Worm (Caenorhabditis elegans): ENCODE measurements around the gene far-1.

far-1 gene

ce11 chrIII:9072704-9073103 lies 8.3 kb downstream of the far-1 start:
- no peak for TF ChIP-seq ztf-11 (tag; optimal IDR thresholded peaks at IDR 0.05)
- TF ChIP-seq nfya-1 (tag; optimal IDR thresholded peaks at IDR 0.05; ENCODE audit: insufficient read depth), result no peak
- TF ChIP-seq lin-15B (tag; optimal IDR thresholded peaks at IDR 0.05), result no peak
- no peak for TF ChIP-seq tbx-2 (tag; optimal IDR thresholded peaks at IDR 0.05)
- TF ChIP-seq nhr-76 (tag; optimal IDR thresholded peaks at IDR 0.05), result no peak
- TF ChIP-seq elt-3 (tag; optimal IDR thresholded peaks at IDR 0.05), result no peak
- TF ChIP-seq ceh-82 (tag; optimal IDR thresholded peaks at IDR 0.05), result no peak
- TF ChIP-seq ZK546.5 (tag; optimal IDR thresholded peaks at IDR 0.05), result no peak
- TF ChIP-seq mml-1 (tag; optimal IDR thresholded peaks at IDR 0.05), result no peak

DNA sequence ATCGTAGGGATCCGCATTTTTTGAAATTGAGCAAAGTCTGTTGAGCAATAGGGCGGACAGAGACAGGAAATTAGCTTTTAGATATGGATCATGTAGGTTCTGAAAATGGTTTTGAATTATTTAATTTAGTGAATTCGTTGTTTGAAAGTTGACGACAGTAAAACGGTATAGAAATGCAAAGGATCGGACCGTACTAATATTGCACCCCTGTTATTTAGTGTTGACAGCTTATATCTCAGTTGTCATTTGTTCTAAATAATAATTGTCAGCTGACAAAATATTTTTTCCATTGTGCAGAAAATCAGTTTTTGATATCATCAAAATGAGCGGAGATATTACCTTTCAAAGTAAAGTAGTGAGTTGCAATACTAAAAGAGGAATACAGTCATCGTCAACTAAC lies 9.6 kb downstream of the far-1 start, which contains the start of gene lin-12:
Gene lin-12 (minus strand): TSS at position 101 of the 400 bp plus-strand sequence.
- TF ChIP-seq ceh-82 (tag; optimal IDR thresholded peaks at IDR 0.05) (no peak), ceh-28 (tag; optimal IDR thresholded peaks at IDR 0.05) (no peak), nhr-76 (tag; optimal IDR thresholded peaks at IDR 0.05) (no peak), skn-1 (tag; optimal IDR thresholded peaks at IDR 0.05) (no peak), daf-12 (tag; optimal IDR thresholded peaks at IDR 0.05) (no peak), nhr-43 (tag; optimal IDR thresholded peaks at IDR 0.05; ENCODE audit: poor library complexity, severe bottlenecking) (no peak), ama-1 (optimal IDR thresholded peaks at IDR 0.05) (no peak), fkh-10 (GFP tag; optimal IDR thresholded peaks at IDR 0.05) (no peak)

- TF ChIP-seq pha-4 (tag; optimal IDR thresholded peaks at IDR 0.05) (no peak), pqm-1 (tag; optimal IDR thresholded peaks at IDR 0.05) (peak; percentile 4), ceh-9 (tag; optimal IDR thresholded peaks at IDR 0.05) (no peak), elt-2 (tag; optimal IDR thresholded peaks at IDR 0.05) (peak; percentile 55), nhr-67 (tag; optimal IDR thresholded peaks at IDR 0.05) (no peak)
Observed at ce11 chrIII:9069712-9070111, 11.3 kb downstream of the far-1 start.

- TF ChIP-seq ama-1 (optimal IDR thresholded peaks at IDR 0.05) (peak; percentile 17), fos-1 (tag; optimal IDR thresholded peaks at IDR 0.05) (peak; percentile 38), nfya-1 (tag; optimal IDR thresholded peaks at IDR 0.05; ENCODE audit: insufficient read depth) (no peak), nhr-43 (tag; optimal IDR thresholded peaks at IDR 0.05; ENCODE audit: poor library complexity, severe bottlenecking) (no peak), elt-2 (tag; optimal IDR thresholded peaks at IDR 0.05) (peak; percentile 17), pha-4 (tag; optimal IDR thresholded peaks at IDR 0.05) (peak; percentile 3), nhr-77 (tag; optimal IDR thresholded peaks at IDR 0.05) (peak; percentile 50), unc-62 (GFP tag; optimal IDR thresholded peaks at IDR 0.05) (no peak), pqm-1 (tag; optimal IDR thresholded peaks at IDR 0.05) (no peak), egl-27 (tag; optimal IDR thresholded peaks at IDR 0.05) (no peak)
Observed at ce11 chrIII:9060267-9060666, 20.7 kb downstream of the far-1 start.

DNA sequence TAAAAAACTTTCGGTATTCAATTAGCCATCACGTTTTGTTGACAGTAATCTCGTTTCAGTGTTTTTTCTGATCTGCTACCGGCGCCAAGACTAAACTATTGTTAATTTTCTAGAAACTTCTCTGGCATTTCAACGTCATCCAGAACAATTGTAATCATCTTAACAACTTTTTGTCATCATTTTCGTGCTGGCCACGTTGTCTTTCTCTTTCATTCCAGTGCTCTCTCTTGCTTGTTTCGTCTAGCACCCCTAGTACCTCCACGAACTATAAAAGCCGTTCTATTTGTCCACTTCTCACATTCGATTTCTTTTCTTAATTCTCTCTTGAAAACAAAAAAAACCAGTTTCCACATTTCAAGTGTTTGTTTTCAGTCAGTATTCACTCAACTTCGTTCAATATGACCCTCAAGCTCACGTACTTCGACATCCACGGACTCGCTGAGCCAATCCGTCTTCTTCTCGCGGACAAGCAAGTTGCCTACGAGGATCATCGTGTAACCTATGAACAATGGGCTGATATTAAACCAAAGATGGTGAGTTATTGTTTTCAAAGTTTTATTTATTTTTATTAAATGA lies 21.9 kb downstream of the far-1 start, which contains the start of gene gst-1:
Gene gst-1 (plus strand): TSS at position 373 of the 576 bp plus-strand sequence.
- TF ChIP-seq pha-4 (tag; optimal IDR thresholded peaks at IDR 0.05) (peak; percentile 66), ceh-82 (tag; optimal IDR thresholded peaks at IDR 0.05) (no peak), R02D3.7 (tag; optimal IDR thresholded peaks at IDR 0.05) (no peak), nhr-67 (tag; optimal IDR thresholded peaks at IDR 0.05) (no peak), elt-3 (tag; optimal IDR thresholded peaks at IDR 0.05) (no peak), nhr-12 (tag; optimal IDR thresholded peaks at IDR 0.05) (no peak), lin-39 (tag; optimal IDR thresholded peaks at IDR 0.05) (no peak), fkh-2 (tag; optimal IDR thresholded peaks at IDR 0.05) (no peak), nfya-1 (tag; optimal IDR thresholded peaks at IDR 0.05; ENCODE audit: insufficient read depth) (peak; percentile 38), lsy-12 (tag; optimal IDR thresholded peaks at IDR 0.05) (peak; percentile 11), jun-1 (tag; optimal IDR thresholded peaks at IDR 0.05) (no peak), daf-12 (tag; optimal IDR thresholded peaks at IDR 0.05) (no peak), ztf-4 (tag; optimal IDR thresholded peaks at IDR 0.05) (no peak), snpc-4 (tag; optimal IDR thresholded peaks at IDR 0.05) (no peak), ama-1 (optimal IDR thresholded peaks at IDR 0.05) (peak; percentile 60), ceh-16 (tag; optimal IDR thresholded peaks at IDR 0.05) (no peak), unc-39 (tag; optimal IDR thresholded peaks at IDR 0.05) (no peak), sea-2 (GFP tag; optimal IDR thresholded peaks at IDR 0.05) (no peak), aly-2 (tag; optimal IDR thresholded peaks at IDR 0.05) (no peak), hmg-11 (tag; optimal IDR thresholded peaks at IDR 0.05) (peak; percentile 4), mml-1 (tag; optimal IDR thresholded peaks at IDR 0.05) (no peak), pqm-1 (tag; optimal IDR thresholded peaks at IDR 0.05) (no peak), nhr-76 (tag; optimal IDR thresholded peaks at IDR 0.05) (no peak), nhr-77 (tag; optimal IDR thresholded peaks at IDR 0.05) (no peak), nhr-23 (tag; optimal IDR thresholded peaks at IDR 0.05) (no peak), nhr-237 (tag; optimal IDR thresholded peaks at IDR 0.05) (no peak), ztf-11 (tag; optimal IDR thresholded peaks at IDR 0.05) (no peak), zag-1 (tag; optimal IDR thresholded peaks at IDR 0.05) (no peak), tbx-2 (tag; optimal IDR thresholded peaks at IDR 0.05) (no peak), elt-2 (tag; optimal IDR thresholded peaks at IDR 0.05) (peak; percentile 65), fkh-10 (GFP tag; optimal IDR thresholded peaks at IDR 0.05) (no peak), elt-1 (tag; optimal IDR thresholded peaks at IDR 0.05) (no peak), egl-27 (tag; optimal IDR thresholded peaks at IDR 0.05) (no peak), nhr-25 (tag; optimal IDR thresholded peaks at IDR 0.05) (no peak), lin-15B (tag; optimal IDR thresholded peaks at IDR 0.05) (no peak), ceh-28 (tag; optimal IDR thresholded peaks at IDR 0.05) (no peak), skn-1 (tag; optimal IDR thresholded peaks at IDR 0.05) (peak; percentile 94)
